Fruit fly (Drosophila melanogaster) whole organism, embryonic: ENCODE data around the gene CG17029.

Experiments used
- Antp ChIP-seq: fragments of 200-800 bp; sonication (Bioruptor generic); optimal IDR thresholded peaks from 3 replicates; lab custom pipeline; 2016; ENCODE audit warnings: missing biosample characterization, missing genetic modification characterization
- Atf-2 ChIP-seq: fragments of 200-800 bp; sonication (Bioruptor generic); optimal IDR thresholded peaks from 2 replicates; lab custom pipeline; 2016; ENCODE audit warnings: missing biosample characterization, missing genetic modification characterization
- BtbVII ChIP-seq: fragments of 200-800 bp; sonication (Bioruptor generic); optimal IDR thresholded peaks from 3 replicates; lab custom pipeline; 2017; ENCODE audit warnings: missing biosample characterization, mild to moderate bottlenecking, missing genetic modification characterization
- CG10565 ChIP-seq: fragments of 200-800 bp; sonication (Bioruptor generic); optimal IDR thresholded peaks from 3 replicates; lab custom pipeline; 2016; ENCODE audit warnings: missing biosample characterization, mild to moderate bottlenecking, missing genetic modification characterization
- CG11247 ChIP-seq: fragments of 200-800 bp; sonication (Bioruptor generic); IDR thresholded peaks from 2 replicates; pipeline ENCODE4 v1.3.6; 2022; ENCODE audit warnings: missing biosample characterization, missing genetic modification characterization
- CG11696 ChIP-seq: fragments of 200-800 bp; sonication (Bioruptor generic); IDR thresholded peaks from 2 replicates; pipeline ENCODE4 v1.3.6; 2022; ENCODE audit warnings: missing biosample characterization, missing genetic modification characterization
- CG13296 ChIP-seq: fragments of 200-800 bp; sonication (Bioruptor generic); optimal IDR thresholded peaks from 3 replicates; lab custom pipeline; 2018; ENCODE audit warnings: missing biosample characterization, mild to moderate bottlenecking, missing genetic modification characterization
- CG14710 ChIP-seq: fragments of 200-800 bp; sonication (Bioruptor generic); optimal IDR thresholded peaks from 3 replicates; lab custom pipeline; 2019; ENCODE audit warnings: missing biosample characterization, mild to moderate bottlenecking, missing genetic modification characterization, moderate library complexity
- CG16815 ChIP-seq: fragments of 200-800 bp; sonication (Bioruptor generic); optimal IDR thresholded peaks from 3 replicates; lab custom pipeline; 2017; ENCODE audit warnings: missing biosample characterization, mild to moderate bottlenecking, missing genetic modification characterization
- CG17186 ChIP-seq: fragments of 200-800 bp; sonication (Bioruptor generic); optimal IDR thresholded peaks from 3 replicates; lab custom pipeline; 2017; ENCODE audit warnings: missing biosample characterization, missing genetic modification reagents, missing genetic modification characterization
- CG17612 ChIP-seq: fragments of 200-800 bp; sonication (Bioruptor generic); IDR thresholded peaks from 2 replicates; pipeline ENCODE4 v1.3.6; 2022; ENCODE audit warnings: missing biosample characterization, missing genetic modification characterization
- CG18764 ChIP-seq: fragments of 200-800 bp; sonication (Bioruptor generic); optimal IDR thresholded peaks from 3 replicates; lab custom pipeline; 2016; ENCODE audit warnings: missing biosample characterization, missing genetic modification characterization
- CG30431 ChIP-seq: fragments of 200-800 bp; sonication (Bioruptor generic); optimal IDR thresholded peaks from 2 replicates; lab custom pipeline; 2017; ENCODE audit warnings: missing biosample characterization, missing genetic modification characterization
- CG4360 ChIP-seq: fragments of 200-800 bp; sonication (Bioruptor generic); IDR thresholded peaks from 2 replicates; pipeline ENCODE4 v1.3.6; 2022; ENCODE audit warnings: missing biosample characterization, missing genetic modification characterization
- CG4424 ChIP-seq: fragments of 200-800 bp; sonication (Bioruptor generic); optimal IDR thresholded peaks from 3 replicates; lab custom pipeline; 2016; ENCODE audit warnings: missing biosample characterization, missing genetic modification characterization
- CG5180 ChIP-seq: fragments of 200-800 bp; sonication (Bioruptor generic); optimal IDR thresholded peaks from 3 replicates; lab custom pipeline; 2017; ENCODE audit warnings: missing biosample characterization, missing genetic modification characterization, mild to moderate bottlenecking, moderate library complexity, missing genetic modification reagents
- CG7745 ChIP-seq: fragments of 200-800 bp; sonication (Bioruptor generic); optimal IDR thresholded peaks from 2 replicates; lab custom pipeline; 2018; ENCODE audit warnings: missing biosample characterization, mild to moderate bottlenecking, missing genetic modification characterization, moderate library complexity
- CG8089 ChIP-seq: fragments of 200-800 bp; sonication (Bioruptor generic); optimal IDR thresholded peaks from 3 replicates; lab custom pipeline; 2016; ENCODE audit warnings: missing biosample characterization, missing genetic modification characterization
- CrebB ChIP-seq: fragments of 200-800 bp; sonication (Bioruptor generic); optimal IDR thresholded peaks from 3 replicates; lab custom pipeline; 2018; ENCODE audit warnings: missing biosample characterization, mild to moderate bottlenecking, missing genetic modification characterization
- D ChIP-seq, 2 experiments: fragments of 200-800 bp in 1 of 2; fragments of >200 bp in 1 of 2; sonication (Bioruptor generic) in 1 of 2; optimal IDR thresholded peaks; 2 replicates in 1 of 2; 3 replicates in 1 of 2; lab custom pipeline; 2017; ENCODE audit warnings: mild to moderate bottlenecking in 1 of 2, missing biosample characterization in 1 of 2, missing genetic modification characterization in 1 of 2, missing genetic modification reagents in 1 of 2
- Eip74EF ChIP-seq, 2 experiments: fragments of 200-800 bp in 1 of 2; fragments of >200 bp in 1 of 2; sonication (Bioruptor generic) in 1 of 2; optimal IDR thresholded peaks; 2 replicates each; lab custom pipeline; 2017 to 2019; ENCODE audit warnings: missing biosample characterization in 2 of 2, missing genetic modification characterization in 2 of 2, mild to moderate bottlenecking in 1 of 2, moderate library complexity in 1 of 2
- Fer1 ChIP-seq: fragments of 200-800 bp; sonication (Bioruptor generic); optimal IDR thresholded peaks from 2 replicates; lab custom pipeline; 2017; ENCODE audit warnings: missing biosample characterization, mild to moderate bottlenecking, missing genetic modification characterization
- Fer2 ChIP-seq: fragments of 200-800 bp; sonication (Bioruptor generic); optimal IDR thresholded peaks from 2 replicates; lab custom pipeline; 2018; ENCODE audit warnings: missing biosample characterization, mild to moderate bottlenecking, missing genetic modification characterization, moderate library complexity
- Lim3 ChIP-seq: fragments of 200-800 bp; sonication (Bioruptor generic); IDR thresholded peaks from 2 replicates; pipeline ENCODE4 v1.3.6; 2022; ENCODE audit warnings: missing biosample characterization, missing genetic modification characterization
- MTF-1 ChIP-seq: fragments of 200-800 bp; sonication (Bioruptor generic); optimal IDR thresholded peaks from 2 replicates; lab custom pipeline; 2018; ENCODE audit warnings: missing biosample characterization, mild to moderate bottlenecking, missing genetic modification characterization, borderline replicate concordance
- Optix ChIP-seq: fragments of 200-800 bp; sonication (Bioruptor generic); IDR thresholded peaks from 3 replicates; pipeline ENCODE4 v1.3.6; 2022; ENCODE audit warnings: missing biosample characterization, missing genetic modification characterization
- Scr ChIP-seq: fragments of 200-800 bp; sonication (Bioruptor generic); IDR thresholded peaks from 2 replicates; pipeline ENCODE4 v1.3.6; 2022; ENCODE audit warnings: missing biosample characterization, missing genetic modification characterization; ENCODE audit not compliant: partially characterized antibody
- Spps ChIP-seq: fragments of 200-800 bp; sonication (Bioruptor generic); optimal IDR thresholded peaks from 2 replicates; lab custom pipeline; 2018; ENCODE audit warnings: missing biosample characterization, mild to moderate bottlenecking, missing genetic modification characterization
- Sry-β ChIP-seq: fragments of 200-800 bp; sonication (Bioruptor generic); optimal IDR thresholded peaks from 2 replicates; lab custom pipeline; 2018; ENCODE audit warnings: missing biosample characterization, mild to moderate bottlenecking, missing genetic modification characterization, moderate library complexity
- Trl ChIP-seq, 3 experiments: fragments of >200 bp in 2 of 3; fragments of 200-800 bp in 1 of 3; sonication (Bioruptor generic) in 1 of 3; optimal IDR thresholded peaks; 2 replicates in 1 of 3; 3 replicates in 2 of 3; lab custom pipeline; 2016 to 2017; ENCODE audit warnings: missing biosample characterization in 1 of 3, missing genetic modification characterization in 1 of 3
- ap ChIP-seq: fragments of 200-800 bp; sonication (Bioruptor generic); IDR thresholded peaks from 2 replicates; pipeline ENCODE4 v1.3.6; 2022; ENCODE audit warnings: missing biosample characterization, missing genetic modification characterization
- bsh ChIP-seq, 2 experiments: fragments of 200-800 bp; sonication (Bioruptor generic); optimal IDR thresholded peaks; 2 replicates each; lab custom pipeline; 2017 to 2018; ENCODE audit warnings: mild to moderate bottlenecking in 2 of 2, missing biosample characterization in 2 of 2, missing genetic modification characterization in 2 of 2, moderate library complexity in 1 of 2
- cas ChIP-seq: fragments of 200-800 bp; sonication (Bioruptor generic); IDR thresholded peaks from 2 replicates; pipeline ENCODE4 v1.3.6; 2022; ENCODE audit warnings: missing biosample characterization, missing genetic modification characterization
- cato ChIP-seq: fragments of 200-800 bp; sonication (Bioruptor generic); optimal IDR thresholded peaks from 2 replicates; lab custom pipeline; 2016; ENCODE audit warnings: missing biosample characterization, missing genetic modification characterization, borderline replicate concordance
- danr ChIP-seq: fragments of 200-800 bp; sonication (Bioruptor generic); IDR thresholded peaks from 2 replicates; pipeline ENCODE4 v1.3.6; 2022; ENCODE audit warnings: missing biosample characterization, missing genetic modification characterization
- dm ChIP-seq: fragments of 200-800 bp; sonication (Bioruptor generic); optimal IDR thresholded peaks from 3 replicates; lab custom pipeline; 2016; ENCODE audit warnings: missing biosample characterization, missing genetic modification characterization
- fu2 ChIP-seq: fragments of 200-800 bp; sonication (Bioruptor generic); optimal IDR thresholded peaks from 2 replicates; lab custom pipeline; 2016; ENCODE audit warnings: missing biosample characterization, missing genetic modification characterization
- kni ChIP-seq: fragments of 200-800 bp; sonication (Bioruptor generic); optimal IDR thresholded peaks from 3 replicates; lab custom pipeline; 2017; ENCODE audit warnings: mild to moderate bottlenecking, missing biosample characterization, missing genetic modification reagents, missing genetic modification characterization
- nerfin-2 ChIP-seq: fragments of 200-800 bp; sonication (Bioruptor generic); IDR thresholded peaks from 2 replicates; pipeline ENCODE4 v1.3.6; 2022; ENCODE audit warnings: missing biosample characterization, missing genetic modification characterization; ENCODE audit not compliant: partially characterized antibody
- pb ChIP-seq: fragments of 200-800 bp; sonication (Bioruptor generic); optimal IDR thresholded peaks from 3 replicates; lab custom pipeline; 2016; ENCODE audit warnings: missing biosample characterization, missing genetic modification characterization
- sc ChIP-seq, 3 experiments: fragments of >200 bp in 2 of 3; fragments of 200-800 bp in 1 of 3; sonication (Bioruptor generic) in 1 of 3; optimal IDR thresholded peaks; 2 replicates in 2 of 3; 3 replicates in 1 of 3; lab custom pipeline; 2017; ENCODE audit warnings: mild to moderate bottlenecking in 1 of 3, missing biosample characterization in 1 of 3, missing genetic modification characterization in 1 of 3, missing genetic modification reagents in 1 of 3
- sens-2 ChIP-seq: fragments of 200-800 bp; sonication (Bioruptor generic); IDR thresholded peaks from 2 replicates; pipeline ENCODE4 v1.3.6; 2022; ENCODE audit warnings: missing biosample characterization, missing genetic modification characterization
- slp2 ChIP-seq: fragments of 200-800 bp; sonication (Bioruptor generic); optimal IDR thresholded peaks from 2 replicates; lab custom pipeline; 2016; ENCODE audit warnings: missing biosample characterization, missing genetic modification characterization
- sr ChIP-seq: fragments of 200-800 bp; sonication (Bioruptor generic); IDR thresholded peaks from 3 replicates; pipeline ENCODE4 v1.3.6; 2022; ENCODE audit warnings: missing biosample characterization, missing genetic modification characterization
- unpg ChIP-seq: fragments of 200-800 bp; sonication (Bioruptor generic); optimal IDR thresholded peaks from 3 replicates; lab custom pipeline; 2018; ENCODE audit warnings: missing biosample characterization, mild to moderate bottlenecking, missing genetic modification characterization, moderate library complexity
- zfh1 ChIP-seq: fragments of 200-800 bp; sonication (Bioruptor generic); IDR thresholded peaks from 3 replicates; pipeline ENCODE4 v1.3.6; 2022; ENCODE audit warnings: missing biosample characterization, missing genetic modification characterization
- zfh2 ChIP-seq: fragments of 200-800 bp; sonication (Bioruptor generic); optimal IDR thresholded peaks from 2 replicates; lab custom pipeline; 2016; ENCODE audit warnings: missing biosample characterization, missing genetic modification characterization

CG17029 gene

dm6 chr3L:16011319-16012210, 34.9 kb downstream of the CG17029 start, which contains the start of gene mib1 (continued):
- TF ChIP-seq sc (optimal IDR thresholded peaks at IDR 0.05; lab: Kevin White, UChicago) (no peak), sc (GFP tag; optimal IDR thresholded peaks at IDR 0.05; lab: Kevin White, UChicago) (no peak), unpg (GFP tag; lab: Kevin White, UChicago) (no peak), Optix (GFP tag; lab: Robert Waterston, UW) (no peak), MTF-1 (no peak), CG4360 (0 out of 2 replicates have a peak, but pooled peaks have one; percentile 30), Scr (peak; percentile 81), cas (GFP tag; lab: Robert Waterston, UW) (no peak), ap (GFP tag; lab: Robert Waterston, UW) (no peak), Antp (GFP tag; lab: Kevin White, UChicago) (no peak), dm (GFP tag; lab: Kevin White, UChicago) (peak; percentile 59), kni (peak; percentile 40), CG18764 (no peak), Trl (optimal IDR thresholded peaks at IDR 0.05; lab: Kevin White, UChicago) (no peak), Trl (GFP tag; optimal IDR thresholded peaks at IDR 0.05; lab: Kevin White, UChicago) (no peak), CG10565 (GFP tag; lab: Kevin White, UChicago) (no peak), Sry-β (GFP tag; lab: Kevin White, UChicago) (peak; percentile 58), CG17186 (GFP tag; lab: Kevin White, UChicago) (peak; percentile 91), CG4424 (GFP tag; lab: Kevin White, UChicago) (no peak), cato (no peak), CG5180 (no peak), CG30431 (no peak), CG7745 (no peak), danr (no peak), sens-2 (GFP tag; lab: Robert Waterston, UW) (no peak), zfh1 (GFP tag; lab: Robert Waterston, UW) (peak; percentile 35; the same call in 2 of the 3 replicates), BtbVII (GFP tag; lab: Kevin White, UChicago) (no peak), zfh2 (GFP tag; lab: Kevin White, UChicago) (peak; percentile 32), slp2 (GFP tag; lab: Kevin White, UChicago) (no peak), sr (GFP tag; lab: Robert Waterston, UW) (peak; percentile 62; the same call in 1 of the 3 replicates), CG14710 (tag; lab: Kevin White, UChicago) (peak; percentile 91), CG8089 (GFP tag; lab: Kevin White, UChicago) (no peak), CrebB (tag; lab: Kevin White, UChicago) (peak; percentile 74), CG11696 (no peak), D (optimal IDR thresholded peaks at IDR 0.05; lab: Kevin White, UChicago) (peak; percentile 78), D (GFP tag; optimal IDR thresholded peaks at IDR 0.05; lab: Kevin White, UChicago) (no peak), fu2 (GFP tag; lab: Kevin White, UChicago) (peak; percentile 43), Lim3 (no peak), Fer1 (GFP tag; lab: Kevin White, UChicago) (peak; percentile 64), CG17612 (GFP tag; lab: Robert Waterston, UW) (no peak), Fer2 (no peak), CG13296 (GFP tag; lab: Kevin White, UChicago) (peak; percentile 45), pb (GFP tag; lab: Kevin White, UChicago) (no peak), Atf-2 (GFP tag; lab: Kevin White, UChicago) (no peak), Spps (no peak), CG11247 (GFP tag; lab: Robert Waterston, UW) (no peak), bsh (GFP tag; optimal IDR thresholded peaks at IDR 0.05; lab: Kevin White, UChicago) (no peak), nerfin-2 (peak; percentile 71), CG16815 (GFP tag; lab: Kevin White, UChicago) (no peak), Eip74EF (GFP tag; optimal IDR thresholded peaks at IDR 0.05; lab: Kevin White, UChicago) (peak in 1 of 2 experiments; percentile 49)
